Worm (Caenorhabditis elegans) whole organism, midembryonic: Measurements from ENCODE around the gene srx-17.

Source experiments
- cog-1 ChIP-seq: sonication (generic microtip); optimal IDR thresholded peaks from 2 replicates; lab custom pipeline; 2016; ENCODE audit warnings: missing genetic modification characterization, missing compliant biosample characterization
- flt-1 ChIP-seq: fragments of 200-800 bp; sonication (Bioruptor generic); IDR thresholded peaks from 2 replicates; pipeline ENCODE4 v1.3.6; 2022; ENCODE audit warnings: missing genetic modification characterization, missing compliant biosample characterization
- tab-1 ChIP-seq: fragments of 200-800 bp; sonication (Bioruptor generic); IDR thresholded peaks from 2 replicates; pipeline ENCODE4 v1.3.6; 2022; ENCODE audit warnings: missing genetic modification characterization, missing compliant biosample characterization
- ztf-23 ChIP-seq: fragments of 200-800 bp; sonication (Bioruptor generic); IDR thresholded peaks from 2 replicates; pipeline ENCODE4 v1.3.6; 2022; ENCODE audit warnings: missing genetic modification reagents, missing genetic modification characterization, missing compliant biosample characterization

DNA sequence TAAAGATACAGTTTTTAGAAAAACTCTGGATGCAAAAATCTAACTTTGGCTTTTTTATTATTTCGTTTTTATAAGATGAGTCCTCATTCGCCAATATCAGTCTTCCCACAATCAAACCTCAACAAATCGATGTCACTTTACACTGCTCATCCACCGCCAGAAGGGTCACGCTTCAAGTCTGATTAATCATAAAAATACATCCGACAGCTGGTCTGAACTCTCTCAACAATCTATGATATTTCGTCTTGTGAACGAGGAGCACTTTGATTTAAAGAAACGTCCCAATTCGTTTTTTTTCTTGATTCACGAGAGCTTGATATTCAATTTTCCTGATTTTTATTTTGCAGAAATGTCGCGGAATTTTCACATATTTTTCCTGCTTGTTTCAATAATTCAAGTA, 13.1 kb upstream of the srx-17 start, which contains the start of gene nrf-5:
- TF ChIP-seq cog-1 (tag; lab: Kevin White, UChicago), result no peak
- TF ChIP-seq ztf-23, result no peak
- no peak for TF ChIP-seq tab-1
- TF ChIP-seq flt-1 (GFP tag; lab: Robert Waterston, UW), result no peak
